Worm (Caenorhabditis elegans) whole organism, mixed stage, embryonic: ENCODE measurements around the gene C10G8.2.

Experiments
- bed-3 ChIP-seq: fragments of 200-800 bp; sonication (Bioruptor generic); optimal IDR thresholded peaks from 3 replicates; lab custom pipeline; 2018; ENCODE audit warnings: mild to moderate bottlenecking, missing genetic modification characterization, moderate library complexity, missing compliant biosample characterization
- ceh-43 ChIP-seq: fragments of 200-800 bp; sonication (Bioruptor generic); optimal IDR thresholded peaks from 2 replicates; lab custom pipeline; 2018; ENCODE audit warnings: mild to moderate bottlenecking, missing genetic modification characterization, moderate library complexity, missing compliant biosample characterization
- ces-1 ChIP-seq: fragments of 150-350 bp; optimal IDR thresholded peaks from 2 replicates; lab custom pipeline; 2014; ENCODE audit warnings: missing biosample characterization, missing genetic modification reagents, missing genetic modification characterization
- elt-1 ChIP-seq: sonication (generic microtip); optimal IDR thresholded peaks from 2 replicates; lab custom pipeline; 2017; ENCODE audit warnings: missing genetic modification characterization, mild to moderate bottlenecking, missing compliant biosample characterization, antibody characterized with exemption, moderate library complexity, borderline replicate concordance; ENCODE audit not compliant: insufficient read depth
- mep-1 ChIP-seq: fragments of 150-350 bp; optimal IDR thresholded peaks from 2 replicates; lab custom pipeline; 2017; ENCODE audit warnings: missing biosample characterization, missing genetic modification reagents, missing genetic modification characterization, inconsistent platforms
- mls-2 ChIP-seq: sonication (generic microtip); optimal IDR thresholded peaks from 2 replicates; lab custom pipeline; 2016; ENCODE audit warnings: mild to moderate bottlenecking, missing genetic modification characterization, moderate library complexity, missing compliant biosample characterization
- nhr-12 ChIP-seq: fragments of 150-350 bp; optimal IDR thresholded peaks from 2 replicates; lab custom pipeline; 2014; ENCODE audit warnings: missing biosample characterization, missing genetic modification characterization
- nhr-2 ChIP-seq: fragments of 150-350 bp; optimal IDR thresholded peaks from 2 replicates; lab custom pipeline; 2014; ENCODE audit warnings: missing biosample characterization, missing genetic modification characterization
- nhr-28 ChIP-seq: fragments of 150-350 bp; optimal IDR thresholded peaks from 2 replicates; lab custom pipeline; 2014; ENCODE audit warnings: missing biosample characterization, missing genetic modification characterization
- pha-4 ChIP-seq: fragments of 150-350 bp; optimal IDR thresholded peaks from 2 replicates; lab custom pipeline; 2018; ENCODE audit warnings: missing biosample characterization, missing genetic modification reagents, missing genetic modification characterization
- snpc-4 ChIP-seq: fragments of 150-350 bp; optimal IDR thresholded peaks from 2 replicates; lab custom pipeline; 2014; ENCODE audit warnings: missing biosample characterization, missing genetic modification characterization

ce11 chrV:5301226-5301625 lies 13.0 kb upstream of the C10G8.2 start:
- TF ChIP-seq ceh-43 = no peak
- TF ChIP-seq bed-3 = no peak
- no peak for TF ChIP-seq ces-1 (GFP tag; lab: Kevin White, UChicago)
- TF ChIP-seq snpc-4 (tag; lab: Kevin White, UChicago) = no peak
- no peak for TF ChIP-seq nhr-12 (tag; lab: Kevin White, UChicago)
- no peak for TF ChIP-seq nhr-28
- TF ChIP-seq mep-1 (tag; lab: Kevin White, UChicago) = no peak
- no peak for TF ChIP-seq mls-2 (tag; lab: Kevin White, UChicago)
- no peak for TF ChIP-seq elt-1 (tag; lab: Kevin White, UChicago)
- TF ChIP-seq pha-4 (tag; lab: Kevin White, UChicago) = no peak
- TF ChIP-seq nhr-2 = no peak
